Worm (Caenorhabditis elegans) whole organism, L4 larva: ENCODE data around the gene sod-1.

ENCODE experiments used
- Y105C5A.15 ChIP-seq: fragments of 200-800 bp; sonication (Bioruptor generic); IDR thresholded peaks from 2 replicates; pipeline ENCODE4 v1.3.6; 2022; ENCODE audit warnings: missing genetic modification characterization, missing compliant biosample characterization
- ZK337.2 ChIP-seq: fragments of 200-800 bp; sonication (Bioruptor generic); IDR thresholded peaks from 2 replicates; pipeline ENCODE4 v1.3.6; 2022; ENCODE audit warnings: missing genetic modification reagents, missing genetic modification characterization, missing compliant biosample characterization
- aha-1 ChIP-seq: fragments of 150-350 bp; peaks from one replicate; lab custom pipeline; 2014; ENCODE audit warnings: missing biosample characterization, missing genetic modification characterization
- aly-2 ChIP-seq: sonication (generic microtip); optimal IDR thresholded peaks from 2 replicates; lab custom pipeline; 2018; ENCODE audit warnings: missing biosample characterization, missing genetic modification characterization
- attf-4 ChIP-seq: sonication (generic microtip); optimal IDR thresholded peaks from 3 replicates; lab custom pipeline; 2017; ENCODE audit warnings: missing biosample characterization, missing genetic modification characterization
- ceh-28 ChIP-seq: fragments of 150-350 bp; optimal IDR thresholded peaks from 2 replicates; lab custom pipeline; 2014; ENCODE audit warnings: missing biosample characterization, missing genetic modification reagents, missing genetic modification characterization
- ceh-44 ChIP-seq: fragments of 200-800 bp; sonication (Bioruptor generic); IDR thresholded peaks from 2 replicates; pipeline ENCODE4 v1.3.6; 2022; ENCODE audit warnings: missing genetic modification reagents, missing genetic modification characterization, missing compliant biosample characterization
- cey-2 ChIP-seq: sonication (generic microtip); optimal IDR thresholded peaks from 3 replicates; lab custom pipeline; 2017; ENCODE audit warnings: missing genetic modification characterization, mild to moderate bottlenecking, missing compliant biosample characterization, antibody characterized with exemption, borderline replicate concordance; ENCODE audit not compliant: insufficient read depth
- ctbp-1 ChIP-seq: fragments of 200-800 bp; sonication (Bioruptor generic); IDR thresholded peaks from 2 replicates; pipeline ENCODE4 v1.3.6; 2022; ENCODE audit warnings: missing genetic modification reagents, missing genetic modification characterization, missing compliant biosample characterization
- daf-12 ChIP-seq: fragments of 150-350 bp; optimal IDR thresholded peaks from 2 replicates; lab custom pipeline; 2014; ENCODE audit warnings: missing biosample characterization, missing genetic modification reagents, missing genetic modification characterization
- daf-16 ChIP-seq, 3 experiments: sonication (generic microtip); optimal IDR thresholded peaks; 2 replicates each; lab custom pipeline; 2016 to 2017; ENCODE audit warnings: missing genetic modification characterization in 3 of 3, missing genetic modification reagents in 3 of 3, mild to moderate bottlenecking in 2 of 3, missing compliant biosample characterization in 2 of 3, missing biosample characterization in 1 of 3, moderate library complexity in 1 of 3
- daf-19 ChIP-seq: fragments of 200-800 bp; sonication (Bioruptor generic); conservative IDR thresholded peaks from 2 replicates; pipeline ENCODE4 v1.3.6; 2022; ENCODE audit warnings: missing genetic modification characterization, missing compliant biosample characterization
- daf-8 ChIP-seq: fragments of 200-800 bp; sonication (Bioruptor generic); IDR thresholded peaks from 2 replicates; pipeline ENCODE4 v1.3.6; 2022; ENCODE audit warnings: missing genetic modification characterization, missing compliant biosample characterization
- dmd-6 ChIP-seq: fragments of 200-800 bp; sonication (Bioruptor generic); IDR thresholded peaks from 2 replicates; pipeline ENCODE4 v1.3.6; 2022; ENCODE audit warnings: missing genetic modification reagents, missing genetic modification characterization, missing compliant biosample characterization
- dpl-1 ChIP-seq: fragments of 150-350 bp; optimal IDR thresholded peaks from 2 replicates; lab custom pipeline; 2014; ENCODE audit warnings: missing biosample characterization, missing genetic modification reagents, missing genetic modification characterization
- fkh-10 ChIP-seq: fragments of 150-350 bp; optimal IDR thresholded peaks from 2 replicates; lab custom pipeline; 2014; ENCODE audit warnings: missing biosample characterization, missing genetic modification reagents, missing genetic modification characterization
- fos-1 ChIP-seq: fragments of 150-350 bp; optimal IDR thresholded peaks from 2 replicates; lab custom pipeline; 2014; ENCODE audit warnings: missing biosample characterization, missing genetic modification characterization
- hif-1 ChIP-seq, 2 experiments: sonication (generic microtip); optimal IDR thresholded peaks; 2 replicates each; lab custom pipeline; 2016 to 2017; ENCODE audit warnings: missing compliant biosample characterization in 2 of 2, missing genetic modification characterization in 2 of 2, missing genetic modification reagents in 2 of 2, missing genotype in 2 of 2, mild to moderate bottlenecking in 1 of 2
- hmg-1.1 ChIP-seq: fragments of 200-800 bp; sonication (Bioruptor generic); IDR thresholded peaks from 2 replicates; pipeline ENCODE4 v1.3.6; 2022; ENCODE audit warnings: missing genetic modification reagents, missing genetic modification characterization, missing compliant biosample characterization
- jun-1 ChIP-seq: fragments of 150-350 bp; optimal IDR thresholded peaks from 2 replicates; lab custom pipeline; 2014; ENCODE audit warnings: missing biosample characterization, missing genetic modification reagents, missing genetic modification characterization
- lim-7 ChIP-seq: fragments of 200-800 bp; sonication (Bioruptor generic); IDR thresholded peaks from 2 replicates; pipeline ENCODE4 v1.3.6; 2022; ENCODE audit warnings: missing genetic modification characterization, missing compliant biosample characterization
- lin-39 ChIP-seq: fragments of 150-350 bp; optimal IDR thresholded peaks from 2 replicates; lab custom pipeline; 2014; ENCODE audit warnings: missing biosample characterization, missing genetic modification reagents, missing genetic modification characterization
- lir-3 ChIP-seq: sonication (generic microtip); optimal IDR thresholded peaks from 2 replicates; lab custom pipeline; 2016; ENCODE audit warnings: mild to moderate bottlenecking, missing genetic modification characterization, missing compliant biosample characterization
- madf-9 ChIP-seq: fragments of 200-800 bp; sonication (Bioruptor generic); conservative IDR thresholded peaks from 2 replicates; pipeline ENCODE4 v1.3.6; 2022; ENCODE audit warnings: missing genetic modification reagents, missing genetic modification characterization, missing compliant biosample characterization
- mes-2 ChIP-seq: sonication (generic microtip); optimal IDR thresholded peaks from 2 replicates; lab custom pipeline; 2016; ENCODE audit warnings: missing genotype, mild to moderate bottlenecking, missing genetic modification characterization, missing compliant biosample characterization; ENCODE audit not compliant: poor library complexity, severe bottlenecking
- mxl-2 ChIP-seq: fragments of 200-800 bp; sonication (Bioruptor generic); conservative IDR thresholded peaks from 2 replicates; pipeline ENCODE4 v1.3.6; 2022; ENCODE audit warnings: missing genetic modification reagents, missing genetic modification characterization, missing compliant biosample characterization
- nhr-10 ChIP-seq: fragments of 150-350 bp; optimal IDR thresholded peaks from 2 replicates; lab custom pipeline; 2014; ENCODE audit warnings: missing biosample characterization, missing genetic modification characterization
- nhr-11 ChIP-seq: fragments of 150-350 bp; optimal IDR thresholded peaks from 2 replicates; lab custom pipeline; 2014; ENCODE audit warnings: missing biosample characterization, missing genetic modification characterization
- nhr-111 ChIP-seq: fragments of 200-800 bp; sonication (Bioruptor generic); optimal IDR thresholded peaks from 2 replicates; lab custom pipeline; 2018; ENCODE audit warnings: mild to moderate bottlenecking, missing genetic modification characterization, missing compliant biosample characterization
- nhr-42 ChIP-seq: fragments of 200-800 bp; sonication (Bioruptor generic); IDR thresholded peaks from 2 replicates; pipeline ENCODE4 v1.3.6; 2022; ENCODE audit warnings: missing genetic modification characterization, missing compliant biosample characterization
- nhr-76 ChIP-seq: fragments of 150-350 bp; optimal IDR thresholded peaks from 2 replicates; lab custom pipeline; 2014; ENCODE audit warnings: missing biosample characterization, missing genetic modification characterization
- nhr-77 ChIP-seq: fragments of 150-350 bp; optimal IDR thresholded peaks from 2 replicates; lab custom pipeline; 2014; ENCODE audit warnings: missing biosample characterization, missing genetic modification characterization
- pha-4 ChIP-seq, 2 experiments: fragments of 150-350 bp in 1 of 2; fragments of 200-800 bp in 1 of 2; sonication (Bioruptor generic) in 1 of 2; IDR thresholded peaks in 1 of 2; optimal IDR thresholded peaks in 1 of 2; 2 replicates each; pipeline versions ENCODE4 v1.3.6 to Lab custom; 2014 to 2022; ENCODE audit warnings: missing genetic modification characterization in 2 of 2, missing genetic modification reagents in 2 of 2, missing biosample characterization in 1 of 2, missing compliant biosample characterization in 1 of 2
- set-16 ChIP-seq: fragments of 200-800 bp; sonication (Bioruptor generic); IDR thresholded peaks from 2 replicates; pipeline ENCODE4 v1.3.6; 2022; ENCODE audit warnings: missing genetic modification reagents, missing genetic modification characterization, missing compliant biosample characterization
- skn-1 ChIP-seq: fragments of 150-350 bp; optimal IDR thresholded peaks from 2 replicates; lab custom pipeline; 2014; ENCODE audit warnings: missing biosample characterization, missing genetic modification characterization
- snpc-1.2 ChIP-seq: fragments of 200-800 bp; sonication (Bioruptor generic); IDR thresholded peaks from 2 replicates; pipeline ENCODE4 v1.3.6; 2022; ENCODE audit warnings: missing genetic modification reagents, missing genetic modification characterization, missing compliant biosample characterization
- snpc-4 ChIP-seq: fragments of 150-350 bp; optimal IDR thresholded peaks from 2 replicates; lab custom pipeline; 2014; ENCODE audit warnings: missing biosample characterization, missing genetic modification characterization
- tra-1 ChIP-seq: fragments of 200-800 bp; sonication (Bioruptor generic); IDR thresholded peaks from 2 replicates; pipeline ENCODE4 v1.3.6; 2022; ENCODE audit warnings: missing genetic modification reagents, missing genetic modification characterization, missing compliant biosample characterization
- unc-39 ChIP-seq: sonication (generic microtip); optimal IDR thresholded peaks from 2 replicates; lab custom pipeline; 2017; ENCODE audit warnings: missing biosample characterization, missing genetic modification characterization
- unc-62 ChIP-seq, 3 experiments: fragments of 150-350 bp in 1 of 3; sonication (generic microtip); optimal IDR thresholded peaks in 2 of 3; peaks in 1 of 3; 1 replicate in 1 of 3; 2 replicates in 2 of 3; lab custom pipeline; 2014 to 2017; ENCODE audit warnings: missing biosample characterization in 3 of 3, missing genetic modification characterization in 3 of 3, missing genetic modification reagents in 3 of 3, missing genotype in 1 of 3
- vab-7 ChIP-seq: fragments of 200-800 bp; sonication (Bioruptor generic); IDR thresholded peaks from 2 replicates; pipeline ENCODE4 v1.3.6; 2022; ENCODE audit warnings: missing genetic modification reagents, missing genetic modification characterization, missing compliant biosample characterization

Gene sod-1

DNA sequence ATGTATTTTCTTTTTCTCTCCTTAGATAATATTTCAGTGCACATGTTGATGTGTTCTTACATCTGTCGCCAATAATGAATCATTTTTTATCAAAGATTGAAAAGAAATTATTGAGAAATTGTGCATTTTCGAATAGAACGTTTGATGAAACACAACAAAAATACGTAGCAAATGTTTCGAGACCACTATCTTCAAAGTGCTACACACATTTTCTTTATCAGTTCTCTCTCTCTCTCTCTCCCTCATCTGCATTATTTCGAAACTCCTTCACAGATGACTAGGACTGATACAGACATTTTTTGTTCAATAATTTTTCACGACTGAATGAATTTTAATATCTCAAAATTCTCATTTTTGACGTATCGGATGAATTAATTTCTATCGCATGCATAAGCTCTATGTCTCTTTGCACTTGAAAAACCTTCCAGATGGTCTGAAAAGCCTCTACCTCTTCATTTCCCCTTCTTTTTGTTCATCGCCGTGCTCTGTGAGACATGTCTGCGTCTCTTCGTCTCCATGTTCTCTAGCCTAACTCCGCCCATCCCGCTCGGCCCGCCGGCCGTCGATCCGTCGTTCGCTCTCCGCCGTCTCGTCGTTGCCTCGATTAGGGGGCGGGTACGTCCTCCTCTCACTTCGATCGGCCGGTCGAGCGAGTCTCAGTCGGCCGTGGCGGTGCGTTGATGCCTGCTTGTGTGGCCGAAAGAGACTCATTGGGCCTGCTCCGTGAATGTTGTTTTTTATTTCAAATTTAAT, 30.2 kb downstream of the sod-1 start (continued):
- TF ChIP-seq lin-39 (tag; lab: Kevin White, UChicago): no peak
- peak; percentile 75 for TF ChIP-seq hmg-1.1 (GFP tag; lab: Robert Waterston, UW)
- peak in 1 of 2 experiments; percentile 31 for TF ChIP-seq hif-1 (tag; optimal IDR thresholded peaks at IDR 0.05; lab: Kevin White, UChicago)
- TF ChIP-seq lir-3 (tag; lab: Kevin White, UChicago): no peak
- no peak for TF ChIP-seq aly-2
- no peak for TF ChIP-seq nhr-11
- peak; percentile 18; the same call in 1 of the 2 replicates for TF ChIP-seq ctbp-1 (GFP tag; lab: Robert Waterston, UW)
- TF ChIP-seq nhr-76 (tag; lab: Kevin White, UChicago): no peak
- no peak for TF ChIP-seq snpc-1.2 (GFP tag; lab: Robert Waterston, UW)
- TF ChIP-seq nhr-111 (GFP tag; lab: Kevin White, UChicago): no peak
- peak; percentile 7 for TF ChIP-seq dpl-1 (GFP tag; lab: Kevin White, UChicago)
- TF ChIP-seq fos-1 (tag; lab: Kevin White, UChicago): no peak
- no peak for TF ChIP-seq jun-1
- no peak for TF ChIP-seq ZK337.2
- peak; percentile 37 for TF ChIP-seq mes-2 (tag; lab: Kevin White, UChicago)
- TF ChIP-seq ceh-44 (GFP tag; lab: Robert Waterston, UW): 0 out of 2 replicates have a peak, but pooled peaks have one; percentile 14
- TF ChIP-seq fkh-10 (GFP tag; lab: Kevin White, UChicago): no peak
- 0 out of 2 replicates have a peak, but pooled peaks have one; percentile 37 for TF ChIP-seq vab-7 (GFP tag; lab: Robert Waterston, UW)
- TF ChIP-seq dmd-6 (GFP tag; lab: Robert Waterston, UW): peak; percentile 29
- no peak for TF ChIP-seq snpc-4 (tag; lab: Kevin White, UChicago)
- TF ChIP-seq skn-1 (tag; lab: Kevin White, UChicago): no peak
- peak in 1 of 2 experiments; percentile 33 for TF ChIP-seq unc-62 (GFP tag; optimal IDR thresholded peaks at IDR 0.05 in 1 of 2; lab: Kevin White, UChicago)
- TF ChIP-seq unc-62 (tag; optimal IDR thresholded peaks at IDR 0.05; lab: Kevin White, UChicago): no peak
- TF ChIP-seq ceh-28 (tag; lab: Kevin White, UChicago): no peak
- TF ChIP-seq nhr-42 (GFP tag; lab: Robert Waterston, UW): no peak
- TF ChIP-seq daf-8 (GFP tag; lab: Robert Waterston, UW): no peak
- no peak for TF ChIP-seq lim-7 (GFP tag; lab: Robert Waterston, UW)
- TF ChIP-seq set-16 (GFP tag; lab: Robert Waterston, UW): peak; percentile 97
- no peak for TF ChIP-seq mxl-2 (GFP tag; lab: Robert Waterston, UW)
- no peak for TF ChIP-seq daf-16 (GFP tag; optimal IDR thresholded peaks at IDR 0.05; lab: Kevin White, UChicago)
- TF ChIP-seq daf-16 (tag; optimal IDR thresholded peaks at IDR 0.05; lab: Kevin White, UChicago): peak; percentile 73
- TF ChIP-seq nhr-77 (tag; lab: Kevin White, UChicago): peak; percentile 43
- TF ChIP-seq Y105C5A.15: no peak
- TF ChIP-seq nhr-10 (tag; lab: Kevin White, UChicago): no peak
- TF ChIP-seq daf-12 (tag; lab: Kevin White, UChicago): no peak
- no peak; the same call in 1 of the 2 replicates for TF ChIP-seq pha-4 (GFP tag; IDR thresholded peaks at IDR 0.05; lab: Robert Waterston, UW)
- TF ChIP-seq pha-4 (tag; optimal IDR thresholded peaks at IDR 0.05; lab: Kevin White, UChicago): no peak
- TF ChIP-seq attf-4 (tag; lab: Kevin White, UChicago): no peak
- TF ChIP-seq unc-39 (tag; lab: Kevin White, UChicago): no peak
- no peak for TF ChIP-seq madf-9 (GFP tag; lab: Robert Waterston, UW)
- TF ChIP-seq daf-19: no peak
- no peak for TF ChIP-seq tra-1 (GFP tag; lab: Robert Waterston, UW)
- TF ChIP-seq aha-1 (tag; lab: Kevin White, UChicago): peak; percentile 89
- TF ChIP-seq cey-2 (tag; lab: Kevin White, UChicago): no peak
